Worm (Caenorhabditis elegans) whole organism, late embryonic: ENCODE results near the gene B0303.7.

ENCODE experiments used
- C38D4.7 ChIP-seq: fragments of 200-800 bp; sonication (Bioruptor generic); optimal IDR thresholded peaks from 2 replicates; lab custom pipeline; 2018; ENCODE audit warnings: mild to moderate bottlenecking, missing genetic modification characterization, moderate library complexity, missing compliant biosample characterization
- T23F11.4 ChIP-seq: fragments of 200-800 bp; sonication (Bioruptor generic); optimal IDR thresholded peaks from 2 replicates; lab custom pipeline; 2018; ENCODE audit warnings: mild to moderate bottlenecking, missing genetic modification characterization, missing compliant biosample characterization
- ceh-6 ChIP-seq: fragments of 200-800 bp; sonication (Bioruptor generic); optimal IDR thresholded peaks from 2 replicates; lab custom pipeline; 2018; ENCODE audit warnings: mild to moderate bottlenecking, missing genetic modification characterization, missing compliant biosample characterization
- ceh-9 ChIP-seq: sonication (generic microtip); optimal IDR thresholded peaks from 2 replicates; lab custom pipeline; 2016; ENCODE audit warnings: mild to moderate bottlenecking, missing genetic modification characterization, inconsistent platforms, missing compliant biosample characterization
- che-1 ChIP-seq: sonication (generic microtip); optimal IDR thresholded peaks from 2 replicates; lab custom pipeline; 2016; ENCODE audit warnings: mild to moderate bottlenecking, missing genetic modification characterization, missing compliant biosample characterization
- elt-2 ChIP-seq: sonication (generic microtip); optimal IDR thresholded peaks from 2 replicates; lab custom pipeline; 2016; ENCODE audit warnings: missing genetic modification reagents, missing genetic modification characterization, missing compliant biosample characterization
- fax-1 ChIP-seq: sonication (generic microtip); optimal IDR thresholded peaks from 2 replicates; lab custom pipeline; 2016; ENCODE audit warnings: missing genotype, missing genetic modification characterization, missing compliant biosample characterization
- fkh-10 ChIP-seq: fragments of 150-350 bp; optimal IDR thresholded peaks from 2 replicates; lab custom pipeline; 2014; ENCODE audit warnings: missing biosample characterization, missing genetic modification reagents, missing genetic modification characterization
- hlh-8 ChIP-seq: sonication (generic microtip); optimal IDR thresholded peaks from 2 replicates; lab custom pipeline; 2016; ENCODE audit warnings: missing genotype, missing genetic modification characterization, missing compliant biosample characterization
- nhr-232 ChIP-seq: sonication (generic microtip); optimal IDR thresholded peaks from 2 replicates; lab custom pipeline; 2016; ENCODE audit warnings: missing genetic modification characterization, missing compliant biosample characterization
- npax-4 ChIP-seq: sonication (generic microtip); optimal IDR thresholded peaks from 2 replicates; lab custom pipeline; 2016; ENCODE audit warnings: missing genetic modification characterization, missing compliant biosample characterization
- pag-3 ChIP-seq: sonication (generic microtip); optimal IDR thresholded peaks from 2 replicates; lab custom pipeline; 2016; ENCODE audit warnings: missing compliant biosample characterization, missing genetic modification characterization, borderline replicate concordance
- pat-9 ChIP-seq: fragments of 200-800 bp; sonication (Bioruptor generic); optimal IDR thresholded peaks from 2 replicates; lab custom pipeline; 2018; ENCODE audit warnings: mild to moderate bottlenecking, missing genetic modification characterization, moderate library complexity, missing compliant biosample characterization
- pax-1 ChIP-seq: fragments of 150-350 bp; optimal IDR thresholded peaks from 2 replicates; lab custom pipeline; 2014; ENCODE audit warnings: missing biosample characterization, missing genetic modification characterization
- pha-2 ChIP-seq: sonication (generic microtip); optimal IDR thresholded peaks from 2 replicates; lab custom pipeline; 2017; ENCODE audit warnings: mild to moderate bottlenecking, missing genetic modification characterization, missing compliant biosample characterization
- pha-4 ChIP-seq: fragments of 150-350 bp; optimal IDR thresholded peaks from 2 replicates; lab custom pipeline; 2018; ENCODE audit warnings: missing biosample characterization, missing genetic modification reagents, missing genetic modification characterization
- pros-1 ChIP-seq: fragments of 150-350 bp; optimal IDR thresholded peaks from 2 replicates; lab custom pipeline; 2014; ENCODE audit warnings: missing biosample characterization, missing genetic modification reagents, missing genetic modification characterization
- ref-2 ChIP-seq: sonication (generic microtip); optimal IDR thresholded peaks from 2 replicates; lab custom pipeline; 2016; ENCODE audit warnings: missing genetic modification characterization, missing compliant biosample characterization
- sox-2 ChIP-seq: fragments of 200-800 bp; sonication (Bioruptor generic); IDR thresholded peaks from 2 replicates; pipeline ENCODE4 v1.3.6; 2022; ENCODE audit warnings: missing genetic modification reagents, missing genetic modification characterization, missing compliant biosample characterization
- sox-4 ChIP-seq: sonication (generic microtip); optimal IDR thresholded peaks from 2 replicates; lab custom pipeline; 2017; ENCODE audit warnings: mild to moderate bottlenecking, missing genetic modification characterization, inconsistent platforms, missing compliant biosample characterization
- syd-9 ChIP-seq: sonication (generic microtip); optimal IDR thresholded peaks from 2 replicates; lab custom pipeline; 2016; ENCODE audit warnings: mild to moderate bottlenecking, missing genetic modification characterization, moderate library complexity, missing compliant biosample characterization
- unc-42 ChIP-seq: sonication (generic microtip); optimal IDR thresholded peaks from 2 replicates; lab custom pipeline; 2016; ENCODE audit warnings: missing genotype, missing genetic modification characterization, missing compliant biosample characterization
- unc-86 ChIP-seq: sonication (generic microtip); optimal IDR thresholded peaks from 2 replicates; lab custom pipeline; 2016; ENCODE audit warnings: missing genetic modification characterization, missing compliant biosample characterization
- zip-5 ChIP-seq: sonication (generic microtip); optimal IDR thresholded peaks from 2 replicates; lab custom pipeline; 2016; ENCODE audit warnings: missing genetic modification characterization, missing compliant biosample characterization

B0303.7 gene

DNA sequence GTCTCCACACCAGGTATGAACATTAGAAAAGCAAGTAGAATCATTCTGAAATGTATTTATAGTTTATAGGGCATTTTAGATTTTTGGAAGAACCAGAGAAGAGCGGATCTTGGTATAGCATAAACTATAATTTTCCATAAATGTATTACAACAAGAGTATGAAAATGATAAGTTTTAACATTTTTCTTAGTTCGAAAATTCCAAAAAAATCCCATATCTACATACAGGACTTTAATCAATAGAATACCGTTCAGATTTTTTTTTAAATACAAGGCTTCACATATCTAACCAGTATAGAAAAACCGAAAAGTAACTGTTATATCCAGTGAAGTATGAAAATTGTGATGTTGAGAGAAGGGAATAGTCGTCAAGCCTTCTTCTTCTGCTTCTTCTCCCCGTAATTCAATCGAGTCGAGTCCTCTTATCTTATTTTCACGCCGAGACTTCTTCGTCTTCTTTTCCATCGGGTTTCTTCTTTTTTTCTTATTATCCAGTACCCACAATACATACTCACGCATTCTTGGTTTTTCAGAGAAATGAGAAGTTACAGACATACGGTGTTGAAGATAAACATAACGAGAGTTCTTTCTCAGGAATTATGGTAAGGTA lies 50.5 kb downstream of the B0303.7 start, which contains the start of gene ZK370.6:
Gene ZK370.6, minus strand, starts transcription at position 51 of the 609 bp plus-strand sequence.
- TF ChIP-seq unc-42 (tag; lab: Kevin White, UChicago) (peak; percentile 91), hlh-8 (tag; lab: Kevin White, UChicago) (no peak)

ce11 chrIII:8744765-8745164 lies 51.3 kb downstream of the B0303.7 start:
- no peak for TF ChIP-seq nhr-232 (tag; lab: Kevin White, UChicago)
- no peak for TF ChIP-seq ceh-9 (tag; lab: Kevin White, UChicago)
- TF ChIP-seq unc-86 (tag; lab: Kevin White, UChicago) = no peak
- TF ChIP-seq pros-1 (tag; lab: Kevin White, UChicago) = no peak
- TF ChIP-seq che-1 (tag; lab: Kevin White, UChicago) = no peak
- no peak for TF ChIP-seq fax-1
- TF ChIP-seq syd-9 (tag; lab: Kevin White, UChicago) = no peak
- TF ChIP-seq pag-3 (tag; lab: Kevin White, UChicago) = no peak
- no peak for TF ChIP-seq npax-4 (tag; lab: Kevin White, UChicago)
- TF ChIP-seq sox-4 (tag; lab: Kevin White, UChicago) = no peak
- TF ChIP-seq C38D4.7 (GFP tag; lab: Kevin White, UChicago) = no peak
- TF ChIP-seq pax-1 (tag; lab: Kevin White, UChicago) = no peak
- TF ChIP-seq ref-2 (tag; lab: Kevin White, UChicago) = no peak
- TF ChIP-seq pha-2 = no peak
- TF ChIP-seq fkh-10 = no peak
- no peak for TF ChIP-seq T23F11.4 (GFP tag; lab: Kevin White, UChicago)
- TF ChIP-seq pha-4 (tag; lab: Kevin White, UChicago) = no peak
- no peak for TF ChIP-seq zip-5
- TF ChIP-seq pat-9 = no peak

DNA sequence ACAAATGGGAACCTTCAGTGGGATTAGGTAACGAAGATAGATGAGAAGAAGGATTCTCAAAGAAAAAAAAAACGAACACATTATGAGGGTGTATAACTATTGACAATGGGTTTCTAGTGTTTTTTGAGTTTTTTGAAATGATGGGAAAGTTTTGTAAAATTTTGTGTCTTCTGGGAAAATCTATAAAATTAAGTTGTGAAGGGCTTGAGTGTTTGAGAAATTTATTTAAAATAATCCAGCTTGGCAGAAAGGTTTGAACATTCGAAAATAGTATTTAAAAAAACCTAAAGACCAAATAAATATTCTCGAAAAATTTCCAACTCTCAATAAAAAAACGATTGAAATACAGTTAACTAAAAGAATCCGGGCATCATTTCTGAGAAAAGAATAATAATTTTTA lies 51.8 kb downstream of the B0303.7 start:
- TF ChIP-seq hlh-8 (tag; lab: Kevin White, UChicago) (no peak), ceh-6 (GFP tag; lab: Kevin White, UChicago) (no peak), unc-42 (tag; lab: Kevin White, UChicago) (no peak)

DNA sequence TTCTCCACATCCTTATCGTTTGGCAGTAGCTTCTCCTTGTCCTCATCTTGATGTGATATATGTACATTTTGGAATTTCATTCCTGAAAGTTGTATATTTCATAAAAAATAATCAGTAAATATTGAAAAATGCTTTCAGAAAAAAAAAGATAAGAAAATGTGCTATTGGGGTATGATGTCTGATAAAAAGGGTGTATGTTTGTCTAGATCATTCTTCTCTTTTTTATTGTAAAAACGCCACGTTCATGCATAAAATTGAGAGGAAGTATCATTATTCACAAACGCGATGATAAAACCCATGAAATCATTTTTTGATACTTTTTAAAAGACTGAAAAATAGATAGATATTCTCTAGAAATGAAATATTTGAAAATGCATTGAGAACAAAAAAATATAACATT lies 55.2 kb downstream of the B0303.7 start:
- TF ChIP-seq sox-2 (GFP tag; lab: Robert Waterston, UW) (no peak), elt-2 (tag; lab: Kevin White, UChicago) (peak; percentile 75)
